ENCODE assay signal across 6 fruit fly cellular contexts in the genomic region with DNA sequence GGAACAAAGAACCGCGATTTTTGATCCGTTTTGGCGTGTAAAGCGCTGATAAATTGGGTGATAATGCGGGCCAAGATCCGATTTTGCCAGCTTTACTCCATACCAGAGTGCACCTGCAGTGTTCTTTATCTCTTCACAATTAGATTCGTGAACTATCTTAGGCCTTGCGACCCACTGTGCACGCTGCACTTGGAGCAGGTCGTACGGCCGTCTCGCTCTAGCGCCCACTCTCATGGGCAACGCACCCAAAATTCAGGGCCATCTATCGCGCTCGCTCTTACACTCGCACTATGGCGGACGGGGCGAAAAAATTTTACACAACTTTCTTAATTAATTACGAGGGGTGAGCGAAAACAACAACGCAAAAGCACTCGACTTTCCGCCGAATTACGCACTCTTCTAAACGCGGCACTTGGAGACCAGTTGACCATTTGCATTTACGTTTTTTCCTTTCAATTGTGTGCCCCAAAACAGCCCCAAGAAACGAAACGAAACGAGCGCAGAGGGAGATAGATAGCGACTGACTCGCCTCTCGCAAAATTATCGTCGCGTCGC.
TF ChIP-seq lines count a peak whose summit lies in the region.

No protein-coding gene starts in this region.

- TF ChIP-seq CTCF in whole organism, embryonic (GFP tag; optimal IDR thresholded peaks at IDR 0.05; lab: Kevin White, UChicago): no peak

TF ChIP-seq in whole organism, 6 proteins besides CTCF, POLR2A, EP300 and RAD21:
- no peak for TF ChIP-seq Dll (optimal IDR thresholded peaks at IDR 0.05; lab: Kevin White, UChicago)
- TF ChIP-seq CG8478 (optimal IDR thresholded peaks at IDR 0.05; lab: Kevin White, UChicago): peak; percentile 87

TF ChIP-seq in whole organism, adult, 20 proteins besides CTCF, POLR2A, EP300 and RAD21:
- TF ChIP-seq toe (GFP tag; optimal IDR thresholded peaks at IDR 0.05; lab: Kevin White, UChicago) (peak; percentile 2), tj (GFP tag; optimal IDR thresholded peaks at IDR 0.05; lab: Kevin White, UChicago) (no peak)

TF ChIP-seq in whole organism, embryonic, 481 proteins besides CTCF, POLR2A, EP300 and RAD21 (continues in another document):
- TF ChIP-seq so (GFP tag; IDR thresholded peaks at IDR 0.05; lab: Robert Waterston, UW) (no peak), GATAe (GFP tag; conservative IDR thresholded peaks at IDR 0.05; lab: Robert Waterston, UW) (0 out of 2 replicates have a peak, but pooled peaks have one; percentile 15), croc (GFP tag; conservative IDR thresholded peaks at IDR 0.05; lab: Robert Waterston, UW) (0 out of 3 replicates have a peak, but pooled peaks have one; percentile 3), tin (GFP tag; optimal IDR thresholded peaks at IDR 0.05; lab: Kevin White, UChicago) (no peak), CG1024 (GFP tag; IDR thresholded peaks at IDR 0.05; lab: Robert Waterston, UW) (no peak), oc (tag; optimal IDR thresholded peaks at IDR 0.05; lab: Kevin White, UChicago) (no peak), CG14667 (GFP tag; IDR thresholded peaks at IDR 0.05; lab: Robert Waterston, UW) (no peak), Abd-B (GFP tag; optimal IDR thresholded peaks at IDR 0.05; lab: Kevin White, UChicago) (peak; percentile 22), CG14860 (GFP tag; IDR thresholded peaks at IDR 0.05; lab: Robert Waterston, UW; ENCODE audit: partially characterized antibody) (0 out of 3 replicates have a peak, but pooled peaks have one; percentile 28), br (optimal IDR thresholded peaks at IDR 0.05; lab: Kevin White, UChicago) (no peak), CG10321 (GFP tag; IDR thresholded peaks at IDR 0.05; lab: Robert Waterston, UW) (peak; percentile 98), Sin3A (optimal IDR thresholded peaks at IDR 0.05; lab: Kevin White, UChicago) (no peak), sr (GFP tag; IDR thresholded peaks at IDR 0.05; lab: Robert Waterston, UW) (peak; percentile 39; the same call in 1 of the 3 replicates), MBD-R2 (GFP tag; IDR thresholded peaks at IDR 0.05; lab: Robert Waterston, UW) (peak; percentile 15; the same call in 1 of the 2 replicates), Poxn (GFP tag; IDR thresholded peaks at IDR 0.05; lab: Robert Waterston, UW) (no peak), CG1832 (GFP tag; optimal IDR thresholded peaks at IDR 0.05; lab: Kevin White, UChicago) (peak; percentile 95), bbx (GFP tag; IDR thresholded peaks at IDR 0.05; lab: Robert Waterston, UW; ENCODE audit: partially characterized antibody) (peak; percentile 72), CG13287 (GFP tag; IDR thresholded peaks at IDR 0.05; lab: Robert Waterston, UW; ENCODE audit: partially characterized antibody) (peak; percentile 27; the same call in 1 of the 2 replicates)

TF ChIP-seq in whole organism, prepupa, 60 proteins besides CTCF, POLR2A, EP300 and RAD21:
- TF ChIP-seq CG8632 (GFP tag; optimal IDR thresholded peaks at IDR 0.05; lab: Kevin White, UChicago) (no peak), acj6 (GFP tag; optimal IDR thresholded peaks at IDR 0.05; lab: Kevin White, UChicago) (no peak), Ets96B (tag; optimal IDR thresholded peaks at IDR 0.05; lab: Kevin White, UChicago) (no peak), CG15336 (GFP tag; IDR thresholded peaks at IDR 0.05; lab: Robert Waterston, UW) (0 out of 2 replicates have a peak, but pooled peaks have one; percentile 7), CG6163 (GFP tag; IDR thresholded peaks at IDR 0.05; lab: Robert Waterston, UW) (peak; percentile 18; the same call in 1 of the 3 replicates), net (GFP tag; optimal IDR thresholded peaks at IDR 0.05; lab: Kevin White, UChicago) (no peak), Hr39 (GFP tag; optimal IDR thresholded peaks at IDR 0.05; lab: Kevin White, UChicago) (no peak), Lpt (GFP tag; optimal IDR thresholded peaks at IDR 0.05; lab: Kevin White, UChicago) (no peak), Sox14 (GFP tag; optimal IDR thresholded peaks at IDR 0.05; lab: Kevin White, UChicago) (peak; percentile 84), cyc (GFP tag; optimal IDR thresholded peaks at IDR 0.05; lab: Kevin White, UChicago) (no peak), salr (GFP tag; optimal IDR thresholded peaks at IDR 0.05; lab: Kevin White, UChicago) (no peak), CG1621 (tag; optimal IDR thresholded peaks at IDR 0.05; lab: Kevin White, UChicago) (no peak), Sox102F (GFP tag; optimal IDR thresholded peaks at IDR 0.05; lab: Kevin White, UChicago) (no peak), OdsH (GFP tag; optimal IDR thresholded peaks at IDR 0.05; lab: Kevin White, UChicago) (no peak), Sox15 (GFP tag; optimal IDR thresholded peaks at IDR 0.05; lab: Kevin White, UChicago) (no peak), svp (GFP tag; lab: Kevin White, UChicago) (peak; percentile 85)

TF ChIP-seq in whole organism, pupa, 21 proteins besides CTCF, POLR2A, EP300 and RAD21:
- peak; percentile 14 for TF ChIP-seq EcR (GFP tag; optimal IDR thresholded peaks at IDR 0.05; lab: Kevin White, UChicago)
- peak; percentile 18; the same call in 1 of the 2 replicates for TF ChIP-seq Ets98B (GFP tag; IDR thresholded peaks at IDR 0.05; lab: Robert Waterston, UW)
- TF ChIP-seq CG32121 (GFP tag; IDR thresholded peaks at IDR 0.05; lab: Robert Waterston, UW): 0 out of 2 replicates have a peak, but pooled peaks have one; percentile 12
- no peak for TF ChIP-seq Pif1A (GFP tag; optimal IDR thresholded peaks at IDR 0.05; lab: Kevin White, UChicago)
- TF ChIP-seq fd96Ca (GFP tag; IDR thresholded peaks at IDR 0.05; lab: Robert Waterston, UW): peak; percentile 16; the same call in 1 of the 3 replicates
TF ChIP-seq in whole organism, pupa: peak in this region for 4.

TF ChIP-seq in whole organism, wandering third instar larva, 38 proteins besides CTCF, POLR2A, EP300 and RAD21:
- TF ChIP-seq HLH106 (tag; optimal IDR thresholded peaks at IDR 0.05; lab: Kevin White, UChicago) (no peak), foxo (GFP tag; optimal IDR thresholded peaks at IDR 0.05; lab: Kevin White, UChicago) (no peak), Jra (GFP tag; optimal IDR thresholded peaks at IDR 0.05; lab: Kevin White, UChicago) (no peak), Sp1 (GFP tag; optimal IDR thresholded peaks at IDR 0.05; lab: Kevin White, UChicago) (no peak), tai (GFP tag; optimal IDR thresholded peaks at IDR 0.05; lab: Kevin White, UChicago) (no peak), woc (GFP tag; optimal IDR thresholded peaks at IDR 0.05; lab: Kevin White, UChicago) (peak; percentile 71), jim (GFP tag; optimal IDR thresholded peaks at IDR 0.05; lab: Kevin White, UChicago) (no peak), Hnf4 (GFP tag; optimal IDR thresholded peaks at IDR 0.05; lab: Kevin White, UChicago) (no peak), dsf (GFP tag; optimal IDR thresholded peaks at IDR 0.05; lab: Kevin White, UChicago; ENCODE audit: borderline replicate concordance) (no peak), OdsH (GFP tag; optimal IDR thresholded peaks at IDR 0.05; lab: Kevin White, UChicago) (no peak), CG9705 (GFP tag; optimal IDR thresholded peaks at IDR 0.05; lab: Kevin White, UChicago) (no peak), N (GFP tag; optimal IDR thresholded peaks at IDR 0.05; lab: Kevin White, UChicago) (no peak), CrebA (GFP tag; optimal IDR thresholded peaks at IDR 0.05; lab: Kevin White, UChicago; ENCODE audit: borderline replicate concordance) (no peak), Dif (GFP tag; optimal IDR thresholded peaks at IDR 0.05; lab: Kevin White, UChicago; ENCODE audit: partially characterized antibody) (peak; percentile 55), fru (GFP tag; optimal IDR thresholded peaks at IDR 0.05; lab: Kevin White, UChicago) (no peak), rgr (GFP tag; optimal IDR thresholded peaks at IDR 0.05; lab: Kevin White, UChicago) (peak; percentile 6), lola (GFP tag; optimal IDR thresholded peaks at IDR 0.05; lab: Kevin White, UChicago) (no peak), Hr78 (GFP tag; optimal IDR thresholded peaks at IDR 0.05; lab: Kevin White, UChicago) (no peak), CG32264 (GFP tag; optimal IDR thresholded peaks at IDR 0.05; lab: Kevin White, UChicago) (no peak), sage (GFP tag; optimal IDR thresholded peaks at IDR 0.05; lab: Kevin White, UChicago) (no peak), sv (GFP tag; optimal IDR thresholded peaks at IDR 0.05; lab: Kevin White, UChicago) (no peak), dl (GFP tag; optimal IDR thresholded peaks at IDR 0.05; lab: Kevin White, UChicago; ENCODE audit: insufficient read depth in 1 of 2, partially characterized antibody in 2 of 2) (peak; percentile 23 to 35), ey (GFP tag; optimal IDR thresholded peaks at IDR 0.05; lab: Kevin White, UChicago) (no peak), Dfd (GFP tag; optimal IDR thresholded peaks at IDR 0.05; lab: Kevin White, UChicago) (no peak), Hr83 (GFP tag; optimal IDR thresholded peaks at IDR 0.05; lab: Kevin White, UChicago; ENCODE audit: poor library complexity, severe bottlenecking) (peak; percentile 32)
TF ChIP-seq in whole organism, wandering third instar larva: peak in this region for 5.
